Fruit fly (Drosophila melanogaster): ENCODE measurements around the gene Wdr81.

The Wdr81 gene

DNA sequence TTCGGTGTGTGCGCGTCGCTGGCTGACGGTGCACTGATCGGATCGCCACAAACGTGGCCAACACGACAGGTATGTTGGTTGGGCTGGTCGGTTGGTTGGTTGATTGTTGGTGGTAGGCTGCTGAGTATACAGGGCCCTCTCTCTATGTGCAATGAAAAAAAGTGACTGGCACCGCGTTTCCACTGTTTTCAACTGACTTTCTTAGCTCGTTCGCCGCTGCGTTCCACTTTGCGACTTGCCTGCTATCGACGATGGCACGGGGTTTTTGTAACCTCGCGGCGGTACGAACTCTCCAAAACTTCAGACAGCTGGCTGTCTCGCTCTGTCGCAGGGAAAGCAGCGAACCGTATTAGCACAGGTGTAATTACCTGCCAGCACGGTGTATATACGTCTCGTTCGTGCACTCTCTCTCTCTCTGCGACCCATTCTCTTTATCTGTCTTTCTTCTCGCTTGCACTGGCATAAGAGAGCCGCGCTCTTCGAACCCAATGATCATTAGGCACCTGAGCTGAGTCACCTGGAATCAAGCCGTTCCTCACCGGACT is 49.8 kb downstream of the Wdr81 start (continued):
- TF ChIP-seq Dref (GFP tag; IDR thresholded peaks at IDR 0.05) (no peak), dan (GFP tag; IDR thresholded peaks at IDR 0.05) (no peak), crol (GFP tag; IDR thresholded peaks at IDR 0.05) (peak; percentile 48), Med (GFP tag) (peak; percentile 80), HLHmδ (GFP tag; optimal IDR thresholded peaks at IDR 0.05) (peak; percentile 50), Sox102F (GFP tag; optimal IDR thresholded peaks at IDR 0.05) (no peak), gcm2 (GFP tag; optimal IDR thresholded peaks at IDR 0.05) (no peak)

DNA sequence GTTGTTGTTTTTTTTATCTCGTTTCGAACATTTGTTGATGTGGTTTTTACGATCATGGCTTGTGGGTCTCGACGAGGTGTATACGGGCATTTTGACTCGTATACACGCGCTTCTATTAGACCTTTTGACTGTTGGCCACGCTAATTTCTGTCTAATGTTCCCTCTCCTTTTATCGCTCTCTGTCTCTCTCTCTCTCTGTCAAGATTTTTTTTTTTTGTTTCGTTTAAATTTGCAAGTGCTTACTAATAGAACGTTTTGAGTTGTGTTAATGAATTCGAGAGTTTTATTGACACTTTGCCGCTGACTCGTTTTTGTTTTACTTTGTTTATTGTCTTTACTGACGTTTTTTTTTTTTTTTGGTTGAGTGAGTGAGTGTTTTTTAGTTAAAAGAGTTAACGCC is 50.4 kb downstream of the Wdr81 start:
- TF ChIP-seq disco-r (GFP tag; optimal IDR thresholded peaks at IDR 0.05) (no peak), sd (tag; optimal IDR thresholded peaks at IDR 0.05) (no peak), CG4820 (GFP tag; optimal IDR thresholded peaks at IDR 0.05) (peak; percentile 9), gcm2 (GFP tag; optimal IDR thresholded peaks at IDR 0.05) (no peak), z (GFP tag; IDR thresholded peaks at IDR 0.05) (peak; percentile 69; the same call in 2 of the 3 replicates), grau (tag; optimal IDR thresholded peaks at IDR 0.05) (no peak), Ada2b (GFP tag; IDR thresholded peaks at IDR 0.05) (no peak), sens (GFP tag) (peak; percentile 75), CG13624 (GFP tag; optimal IDR thresholded peaks at IDR 0.05) (no peak), CG32767 (GFP tag; IDR thresholded peaks at IDR 0.05) (no peak), Atf3 (GFP tag; optimal IDR thresholded peaks at IDR 0.05) (no peak), D (optimal IDR thresholded peaks at IDR 0.05) (no peak), D (GFP tag; optimal IDR thresholded peaks at IDR 0.05) (no peak), Opbp (GFP tag; IDR thresholded peaks at IDR 0.05; ENCODE audit: partially characterized antibody) (no peak), cg (GFP tag; optimal IDR thresholded peaks at IDR 0.05) (no peak), ato (GFP tag; IDR thresholded peaks at IDR 0.05; ENCODE audit: partially characterized antibody) (no peak), eve (GFP tag; optimal IDR thresholded peaks at IDR 0.05) (peak in 1 of 2 experiments; percentile 76), slou (GFP tag; optimal IDR thresholded peaks at IDR 0.05) (no peak), phol (tag; optimal IDR thresholded peaks at IDR 0.05) (no peak), org-1 (GFP tag; optimal IDR thresholded peaks at IDR 0.05) (no peak), CG17802 (tag; optimal IDR thresholded peaks at IDR 0.05) (no peak), bigmax (GFP tag; optimal IDR thresholded peaks at IDR 0.05) (no peak), CG8089 (GFP tag; optimal IDR thresholded peaks at IDR 0.05) (no peak), CG12236 (GFP tag; optimal IDR thresholded peaks at IDR 0.05) (no peak)

DNA sequence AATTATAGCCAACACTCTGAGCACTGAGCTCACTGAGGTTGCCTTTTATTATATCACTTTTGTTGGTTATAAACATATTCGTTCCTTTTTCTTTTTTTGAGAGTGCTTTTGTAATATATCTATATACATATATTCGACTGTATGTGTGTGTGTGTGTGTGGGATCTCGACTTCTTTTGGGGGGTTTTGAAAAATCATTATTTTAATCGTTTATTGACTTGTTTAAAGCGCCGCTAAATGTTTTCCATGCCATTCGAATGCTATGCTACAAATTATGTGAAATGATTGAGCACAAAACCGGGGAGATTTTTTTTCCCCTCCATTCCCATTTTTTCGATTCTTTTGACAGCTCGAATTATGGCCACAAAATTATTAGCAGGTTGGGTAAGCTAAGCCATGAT is 51.3 kb downstream of the Wdr81 start:
- TF ChIP-seq CG13894 (tag; optimal IDR thresholded peaks at IDR 0.05): peak; percentile 53
- no peak for TF ChIP-seq CG11723 (GFP tag; optimal IDR thresholded peaks at IDR 0.05)

DNA sequence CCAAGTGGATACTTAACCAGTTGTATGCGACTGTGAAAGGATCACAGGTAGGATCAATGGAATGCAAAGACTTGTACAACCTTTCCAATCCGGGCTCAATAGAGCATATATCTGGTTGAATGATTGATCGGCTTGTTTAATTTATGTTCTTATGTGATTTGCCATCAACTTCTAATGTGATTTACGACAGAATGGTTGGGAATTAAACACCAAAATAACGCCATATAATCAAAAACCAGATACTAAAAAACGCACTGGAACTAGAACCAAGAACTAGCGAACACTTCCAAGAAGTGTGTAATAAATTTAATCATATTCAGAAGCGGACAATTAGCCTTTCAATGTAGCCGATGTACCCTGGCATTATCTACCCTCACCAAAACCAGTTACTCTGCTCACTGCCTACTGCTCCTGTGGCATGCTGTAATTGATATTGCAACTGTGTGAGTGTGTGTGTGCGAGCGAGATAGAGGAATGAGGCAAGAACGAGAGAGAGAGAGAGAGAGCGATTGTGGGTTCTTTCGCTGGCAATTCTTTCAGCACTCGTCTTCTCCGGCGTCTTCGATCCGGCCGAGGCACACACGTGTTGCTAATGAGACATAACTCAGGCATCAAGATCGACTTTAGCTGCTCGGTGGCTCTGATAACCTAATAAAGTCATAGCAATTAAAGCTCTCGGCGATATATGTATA is 52.0 kb downstream of the Wdr81 start:
- TF ChIP-seq Trl (optimal IDR thresholded peaks at IDR 0.05) (peak in 1 of 2 experiments; percentile 21), Trl (GFP tag; optimal IDR thresholded peaks at IDR 0.05) (no peak), D19A (tag; optimal IDR thresholded peaks at IDR 0.05) (peak; percentile 80), cad (GFP tag; optimal IDR thresholded peaks at IDR 0.05) (peak; percentile 40), pros (GFP tag; optimal IDR thresholded peaks at IDR 0.05) (peak; percentile 10), cwo (GFP tag; optimal IDR thresholded peaks at IDR 0.05) (peak; percentile 1), sens (GFP tag) (peak; percentile 45), zf30C (GFP tag; optimal IDR thresholded peaks at IDR 0.05) (no peak), her (GFP tag; optimal IDR thresholded peaks at IDR 0.05) (no peak), CG1832 (GFP tag; optimal IDR thresholded peaks at IDR 0.05) (peak; percentile 66), dysf (GFP tag; IDR thresholded peaks at IDR 0.05) (no peak), Dref (GFP tag; IDR thresholded peaks at IDR 0.05) (no peak), zen (tag; optimal IDR thresholded peaks at IDR 0.05) (peak; percentile 59), cg (GFP tag; optimal IDR thresholded peaks at IDR 0.05) (peak; percentile 47), CG6175 (GFP tag; IDR thresholded peaks at IDR 0.05) (peak; percentile 69; the same call in 1 of the 3 replicates), Lhr (GFP tag; optimal IDR thresholded peaks at IDR 0.05) (no peak)
